Worm (Caenorhabditis elegans) whole organism, L1 larva: ENCODE data around the gene F23H12.3.

Experiments used
- C04F5.9 ChIP-seq: sonication (generic microtip); optimal IDR thresholded peaks from 2 replicates; lab custom pipeline; 2016; ENCODE audit warnings: missing genetic modification characterization, missing compliant biosample characterization
- C16A3.4 ChIP-seq: fragments of 150-350 bp; optimal IDR thresholded peaks from 2 replicates; lab custom pipeline; 2014; ENCODE audit warnings: missing biosample characterization, missing genetic modification characterization
- C34B4.2 ChIP-seq: sonication (generic microtip); optimal IDR thresholded peaks from 2 replicates; lab custom pipeline; 2017; ENCODE audit warnings: mild to moderate bottlenecking, missing genetic modification characterization, missing compliant biosample characterization
- aly-2 ChIP-seq: fragments of 150-350 bp; optimal IDR thresholded peaks from 2 replicates; lab custom pipeline; 2014; ENCODE audit warnings: missing biosample characterization, missing genetic modification characterization
- ceh-90 ChIP-seq: sonication (generic microtip); optimal IDR thresholded peaks from 2 replicates; lab custom pipeline; 2016; ENCODE audit warnings: missing genetic modification characterization, missing compliant biosample characterization
- dsc-1 ChIP-seq: sonication (generic microtip); optimal IDR thresholded peaks from 2 replicates; lab custom pipeline; 2016; ENCODE audit warnings: mild to moderate bottlenecking, missing genetic modification characterization, missing compliant biosample characterization
- efl-1 ChIP-seq, 4 experiments: fragments of 150-350 bp; optimal IDR thresholded peaks in 3 of 4; peaks in 1 of 4; 1 replicate in 1 of 4; 2 replicates in 3 of 4; lab custom pipeline; 2014; ENCODE audit warnings: missing biosample characterization in 2 of 4, missing genetic modification characterization in 2 of 4, missing genetic modification reagents in 2 of 4
- efl-3 ChIP-seq: fragments of 200-800 bp; sonication (Bioruptor generic); optimal IDR thresholded peaks from 2 replicates; lab custom pipeline; 2018; ENCODE audit warnings: mild to moderate bottlenecking, missing genetic modification characterization, missing compliant biosample characterization
- egl-13 ChIP-seq: sonication (generic microtip); optimal IDR thresholded peaks from 2 replicates; lab custom pipeline; 2016; ENCODE audit warnings: missing genotype, missing genetic modification reagents, missing genetic modification characterization, missing compliant biosample characterization
- egl-27 ChIP-seq, 2 experiments: fragments of 150-350 bp in 1 of 2; sonication (generic microtip); optimal IDR thresholded peaks; 3 replicates each; lab custom pipeline; 2017 to 2018; ENCODE audit warnings: missing biosample characterization in 2 of 2, missing genetic modification characterization in 2 of 2, missing genetic modification reagents in 2 of 2
- elt-2 ChIP-seq: sonication (generic microtip); optimal IDR thresholded peaks from 2 replicates; lab custom pipeline; 2016; ENCODE audit warnings: missing genetic modification characterization, mild to moderate bottlenecking, inconsistent platforms, missing compliant biosample characterization, missing genetic modification reagents
- elt-3 ChIP-seq, 6 experiments: fragments of 150-350 bp in 1 of 6; sonication (generic microtip); optimal IDR thresholded peaks; 2 replicates each; lab custom pipeline; 2017 to 2018; ENCODE audit warnings: missing biosample characterization in 6 of 6, missing genetic modification characterization in 6 of 6, inconsistent platforms in 1 of 6
- ets-5 ChIP-seq: fragments of 200-800 bp; sonication (Bioruptor generic); IDR thresholded peaks from 2 replicates; pipeline ENCODE4 v1.3.6; 2022; ENCODE audit warnings: missing genetic modification characterization, missing compliant biosample characterization
- fkh-4 ChIP-seq: sonication (generic microtip); optimal IDR thresholded peaks from 2 replicates; lab custom pipeline; 2016; ENCODE audit warnings: missing compliant biosample characterization, missing genetic modification characterization, borderline replicate concordance
- fkh-8 ChIP-seq: sonication (generic microtip); optimal IDR thresholded peaks from 2 replicates; lab custom pipeline; 2016; ENCODE audit warnings: mild to moderate bottlenecking, missing genetic modification characterization, missing compliant biosample characterization
- fos-1 ChIP-seq: fragments of 150-350 bp; optimal IDR thresholded peaks from 2 replicates; lab custom pipeline; 2014; ENCODE audit warnings: missing biosample characterization, missing genetic modification characterization
- grh-1 ChIP-seq: fragments of 200-800 bp; sonication (Bioruptor generic); IDR thresholded peaks from 2 replicates; pipeline ENCODE4 v1.3.6; 2022; ENCODE audit warnings: missing genetic modification reagents, missing genetic modification characterization, missing compliant biosample characterization
- hlh-17 ChIP-seq: fragments of 200-800 bp; sonication (Bioruptor generic); optimal IDR thresholded peaks from 2 replicates; lab custom pipeline; 2018; ENCODE audit warnings: missing genetic modification characterization, mild to moderate bottlenecking, missing compliant biosample characterization, moderate library complexity, borderline replicate concordance
- hlh-4 ChIP-seq: sonication (generic microtip); optimal IDR thresholded peaks from 2 replicates; lab custom pipeline; 2016; ENCODE audit warnings: mild to moderate bottlenecking, missing genetic modification characterization, missing compliant biosample characterization
- irx-1 ChIP-seq: sonication (generic microtip); optimal IDR thresholded peaks from 2 replicates; lab custom pipeline; 2016; ENCODE audit warnings: missing genetic modification characterization, missing compliant biosample characterization
- isw-1 ChIP-seq: fragments of 200-800 bp; sonication (Bioruptor generic); IDR thresholded peaks from 2 replicates; pipeline ENCODE4 v1.3.6; 2022; ENCODE audit warnings: missing genetic modification characterization, missing compliant biosample characterization
- lin-13 ChIP-seq: fragments of 150-350 bp; optimal IDR thresholded peaks from 2 replicates; lab custom pipeline; 2014; ENCODE audit warnings: missing biosample characterization, missing genetic modification reagents, missing genetic modification characterization
- lin-14 ChIP-seq: fragments of 200-800 bp; sonication (Bioruptor generic); optimal IDR thresholded peaks from 2 replicates; lab custom pipeline; 2018; ENCODE audit warnings: mild to moderate bottlenecking, missing genetic modification characterization, moderate library complexity, missing compliant biosample characterization
- lin-15B ChIP-seq: fragments of 150-350 bp; sonication (generic microtip); optimal IDR thresholded peaks from 3 replicates; lab custom pipeline; 2014; ENCODE audit warnings: missing biosample characterization, missing genetic modification characterization
- lin-35 ChIP-seq, 2 experiments: fragments of 150-350 bp; optimal IDR thresholded peaks; 2 replicates each; lab custom pipeline; 2014; ENCODE audit warnings: missing biosample characterization in 2 of 2, missing genetic modification characterization in 2 of 2, missing genetic modification reagents in 2 of 2
- lsy-2 ChIP-seq, 2 experiments: fragments of 150-350 bp; optimal IDR thresholded peaks; 2 replicates each; lab custom pipeline; 2014; ENCODE audit warnings: missing biosample characterization in 2 of 2, missing genetic modification characterization in 2 of 2
- mab-9 ChIP-seq: fragments of 200-800 bp; sonication (Bioruptor generic); IDR thresholded peaks from 2 replicates; pipeline ENCODE4 v1.3.6; 2022; ENCODE audit warnings: missing genetic modification reagents, missing genetic modification characterization, missing compliant biosample characterization
- mdl-1 ChIP-seq, 2 experiments: fragments of 150-350 bp; optimal IDR thresholded peaks; 2 replicates each; lab custom pipeline; 2014 to 2017; ENCODE audit warnings: missing biosample characterization in 2 of 2, missing genetic modification characterization in 2 of 2, inconsistent platforms in 1 of 2
- mep-1 ChIP-seq: fragments of 150-350 bp; optimal IDR thresholded peaks from 2 replicates; lab custom pipeline; 2014; ENCODE audit warnings: missing biosample characterization, missing genetic modification characterization
- nhr-11 ChIP-seq: fragments of 150-350 bp; optimal IDR thresholded peaks from 2 replicates; lab custom pipeline; 2014; ENCODE audit warnings: missing biosample characterization, missing genetic modification characterization
- nhr-12 ChIP-seq: sonication (generic microtip); optimal IDR thresholded peaks from 2 replicates; lab custom pipeline; 2017; ENCODE audit warnings: missing biosample characterization, missing genetic modification characterization
- nhr-237 ChIP-seq: fragments of 150-350 bp; optimal IDR thresholded peaks from 2 replicates; lab custom pipeline; 2014; ENCODE audit warnings: missing biosample characterization, missing genetic modification characterization
- nhr-28 ChIP-seq: fragments of 150-350 bp; optimal IDR thresholded peaks from 2 replicates; lab custom pipeline; 2014; ENCODE audit warnings: missing biosample characterization, missing genetic modification characterization
- nhr-76 ChIP-seq: sonication (generic microtip); optimal IDR thresholded peaks from 2 replicates; lab custom pipeline; 2017; ENCODE audit warnings: missing biosample characterization, missing genetic modification characterization
- nhr-85 ChIP-seq: sonication (generic microtip); peaks from one replicate; lab custom pipeline; 2016; ENCODE audit warnings: missing genetic modification characterization, inconsistent platforms, missing compliant biosample characterization
- nhr-90 ChIP-seq: sonication (generic microtip); optimal IDR thresholded peaks from 2 replicates; lab custom pipeline; 2016; ENCODE audit warnings: mild to moderate bottlenecking, missing genetic modification characterization, missing compliant biosample characterization; ENCODE audit not compliant: poor library complexity
- pag-3 ChIP-seq: sonication (generic microtip); optimal IDR thresholded peaks from 2 replicates; lab custom pipeline; 2017; ENCODE audit warnings: missing genetic modification characterization, mild to moderate bottlenecking, missing compliant biosample characterization, antibody characterized with exemption, borderline replicate concordance; ENCODE audit not compliant: insufficient read depth
- pax-3 ChIP-seq: fragments of 200-800 bp; sonication (Bioruptor generic); optimal IDR thresholded peaks from 2 replicates; lab custom pipeline; 2018; ENCODE audit warnings: mild to moderate bottlenecking, missing genetic modification characterization, moderate library complexity, missing compliant biosample characterization
- pqm-1 ChIP-seq: sonication (generic microtip); optimal IDR thresholded peaks from 3 replicates; lab custom pipeline; 2017; ENCODE audit warnings: missing biosample characterization, missing genetic modification characterization
- rnt-1 ChIP-seq: sonication (generic microtip); optimal IDR thresholded peaks from 2 replicates; lab custom pipeline; 2016; ENCODE audit warnings: mild to moderate bottlenecking, missing genetic modification characterization, moderate library complexity, missing compliant biosample characterization
- skn-1 ChIP-seq: fragments of 150-350 bp; optimal IDR thresholded peaks from 2 replicates; lab custom pipeline; 2014; ENCODE audit warnings: missing biosample characterization, missing genetic modification characterization
- snpc-4 ChIP-seq: fragments of 150-350 bp; optimal IDR thresholded peaks from 2 replicates; lab custom pipeline; 2014; ENCODE audit warnings: missing biosample characterization, missing genetic modification characterization
- sox-4 ChIP-seq: sonication (generic microtip); optimal IDR thresholded peaks from 2 replicates; lab custom pipeline; 2016; ENCODE audit warnings: missing genetic modification characterization, missing compliant biosample characterization
- sptf-1 ChIP-seq: fragments of 150-350 bp; optimal IDR thresholded peaks from 2 replicates; lab custom pipeline; 2014; ENCODE audit warnings: missing biosample characterization, missing genetic modification characterization
- tbx-2 ChIP-seq: sonication (generic microtip); optimal IDR thresholded peaks from 2 replicates; lab custom pipeline; 2016; ENCODE audit warnings: missing genetic modification characterization, missing compliant biosample characterization
- tlp-1 ChIP-seq: fragments of 150-350 bp; optimal IDR thresholded peaks from 2 replicates; lab custom pipeline; 2014; ENCODE audit warnings: missing biosample characterization, missing genetic modification characterization
- unc-130 ChIP-seq: fragments of 150-350 bp; optimal IDR thresholded peaks from 2 replicates; lab custom pipeline; 2017; ENCODE audit warnings: missing biosample characterization, missing genetic modification characterization, inconsistent platforms
- unc-30 ChIP-seq: sonication (generic microtip); optimal IDR thresholded peaks from 2 replicates; lab custom pipeline; 2017; ENCODE audit warnings: missing biosample characterization, missing genetic modification characterization
- unc-62 ChIP-seq: fragments of 150-350 bp; optimal IDR thresholded peaks from 2 replicates; lab custom pipeline; 2014; ENCODE audit warnings: missing biosample characterization, missing genetic modification reagents, missing genetic modification characterization
- unc-86 ChIP-seq: sonication (generic microtip); optimal IDR thresholded peaks from 2 replicates; lab custom pipeline; 2016; ENCODE audit warnings: missing genetic modification characterization, missing compliant biosample characterization
- xbp-1 ChIP-seq: sonication (generic microtip); optimal IDR thresholded peaks from 2 replicates; lab custom pipeline; 2016; ENCODE audit warnings: missing genetic modification characterization, missing compliant biosample characterization

Gene F23H12.3

DNA sequence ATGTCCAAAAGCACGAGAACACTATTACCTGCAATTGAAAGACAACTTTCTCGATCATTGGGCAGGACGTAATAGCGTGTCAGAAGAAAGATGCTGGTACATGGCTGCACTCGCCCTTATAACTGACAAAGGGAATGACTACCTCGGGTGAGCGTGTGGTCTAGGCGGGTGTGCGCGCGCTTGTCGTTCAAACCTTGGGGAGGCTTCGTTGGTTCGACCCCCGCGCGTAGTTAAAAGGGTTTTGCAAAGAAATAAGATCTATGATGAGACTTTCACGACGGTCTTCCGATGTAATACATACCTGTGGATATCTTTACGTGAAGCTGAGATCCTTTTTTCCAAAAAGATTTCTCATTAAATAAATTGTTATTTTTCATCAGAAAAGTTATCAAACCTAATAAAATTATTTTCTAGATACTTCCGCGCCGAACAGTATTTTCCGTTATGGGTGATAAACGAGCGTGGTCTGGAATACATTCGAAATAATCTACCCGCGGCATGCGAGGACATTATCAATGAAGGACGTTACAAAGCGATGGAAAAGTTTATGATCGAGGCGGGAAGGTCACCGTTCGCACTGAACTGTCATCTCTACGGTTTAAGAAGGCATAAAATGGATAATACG is 41.4 kb upstream of the F23H12.3 start:
- TF ChIP-seq mdl-1 (tag; optimal IDR thresholded peaks at IDR 0.05; lab: Kevin White, UChicago), result peak in 1 of 2 experiments; percentile 72
- TF ChIP-seq fkh-4 (tag; lab: Kevin White, UChicago), result peak; percentile 14
- peak; percentile 87 for TF ChIP-seq nhr-90 (tag; lab: Kevin White, UChicago)
- TF ChIP-seq unc-62 (GFP tag; lab: Kevin White, UChicago), result no peak
- TF ChIP-seq tlp-1, result no peak
- peak; percentile 39 for TF ChIP-seq nhr-237
- TF ChIP-seq lin-15B (tag; lab: Kevin White, UChicago), result peak; percentile 15
- TF ChIP-seq irx-1 (tag; lab: Kevin White, UChicago), result peak; percentile 73
- no peak for TF ChIP-seq sptf-1 (tag; lab: Kevin White, UChicago)
- peak; percentile 57 for TF ChIP-seq snpc-4
- TF ChIP-seq ets-5 (GFP tag; lab: Robert Waterston, UW), result no peak
- TF ChIP-seq pqm-1, result peak; percentile 80
- no peak for TF ChIP-seq C04F5.9 (tag; lab: Kevin White, UChicago)
- peak; percentile 23; the same call in 1 of the 2 replicates for TF ChIP-seq isw-1 (GFP tag; lab: Robert Waterston, UW)
- TF ChIP-seq C34B4.2 (tag; lab: Kevin White, UChicago), result no peak
- TF ChIP-seq dsc-1 (tag; lab: Kevin White, UChicago), result peak; percentile 91
- peak; percentile 77 for TF ChIP-seq unc-86
- peak; percentile 56 for TF ChIP-seq pag-3
- peak; percentile 78 for TF ChIP-seq nhr-76 (tag; lab: Kevin White, UChicago)
- TF ChIP-seq lin-35 (GFP tag; optimal IDR thresholded peaks at IDR 0.05; lab: Kevin White, UChicago), result peak; percentile 71 to 74
- TF ChIP-seq egl-27 (tag; optimal IDR thresholded peaks at IDR 0.05; lab: Kevin White, UChicago), result no peak
- peak; percentile 77 for TF ChIP-seq C16A3.4 (tag; lab: Kevin White, UChicago)
- TF ChIP-seq lsy-2 (tag; optimal IDR thresholded peaks at IDR 0.05; lab: Kevin White, UChicago), result peak; percentile 73 to 77
- peak; percentile 72 for TF ChIP-seq xbp-1
- peak; percentile 74 for TF ChIP-seq grh-1 (GFP tag; lab: Robert Waterston, UW)
- TF ChIP-seq unc-30, result no peak
- peak; percentile 65 for TF ChIP-seq unc-130 (tag; lab: Kevin White, UChicago)
- TF ChIP-seq hlh-4 (tag; lab: Kevin White, UChicago), result no peak
- TF ChIP-seq lin-14 (GFP tag; lab: Kevin White, UChicago), result peak; percentile 76
- peak; percentile 86 for TF ChIP-seq aly-2 (tag; lab: Kevin White, UChicago)
- TF ChIP-seq nhr-28 (tag; lab: Kevin White, UChicago), result no peak
- TF ChIP-seq fkh-8 (tag; lab: Kevin White, UChicago), result peak; percentile 84
- TF ChIP-seq lin-13 (GFP tag; lab: Kevin White, UChicago), result peak; percentile 65
- peak; percentile 84 for TF ChIP-seq efl-3
- TF ChIP-seq sox-4 (tag; lab: Kevin White, UChicago), result peak; percentile 72
- peak; percentile 68 for TF ChIP-seq fos-1 (tag; lab: Kevin White, UChicago)
- peak; percentile 93 for TF ChIP-seq pax-3 (tag; lab: Kevin White, UChicago)
- no peak for TF ChIP-seq hlh-17
- no peak for TF ChIP-seq nhr-12 (tag; lab: Kevin White, UChicago)
- TF ChIP-seq ceh-90 (tag; lab: Kevin White, UChicago), result peak; percentile 23
- peak; percentile 19 for TF ChIP-seq nhr-11 (tag; lab: Kevin White, UChicago)
- TF ChIP-seq efl-1 (optimal IDR thresholded peaks at IDR 0.05; lab: Kevin White, UChicago), result peak; percentile 69 to 73
- peak; percentile 52 to 97 for TF ChIP-seq efl-1 (GFP tag; optimal IDR thresholded peaks at IDR 0.05 in 1 of 2; lab: Kevin White, UChicago)
- TF ChIP-seq elt-2 (tag; lab: Kevin White, UChicago), result peak; percentile 76
- peak; percentile 81 for TF ChIP-seq egl-13 (tag; lab: Kevin White, UChicago)
- peak; percentile 58 for TF ChIP-seq mep-1 (tag; lab: Kevin White, UChicago)
- TF ChIP-seq nhr-85 (tag; lab: Kevin White, UChicago), result peak; percentile 93
- peak in 3 of 6 experiments; percentile 36 to 61 (median 37) for TF ChIP-seq elt-3 (tag; optimal IDR thresholded peaks at IDR 0.05; lab: Kevin White, UChicago)
- peak; percentile 91 for TF ChIP-seq rnt-1 (tag; lab: Kevin White, UChicago)
- peak; percentile 75 for TF ChIP-seq mab-9 (GFP tag; lab: Robert Waterston, UW)
- TF ChIP-seq skn-1 (tag; lab: Kevin White, UChicago), result peak; percentile 88
- peak; percentile 82 for TF ChIP-seq tbx-2 (tag; lab: Kevin White, UChicago)
